Worm (Caenorhabditis elegans) whole organism, late embryonic: ENCODE measurements around the gene Y41D4B.4.

ENCODE experiments used
- C08G9.2 ChIP-seq: sonication (generic microtip); optimal IDR thresholded peaks from 2 replicates; lab custom pipeline; 2016; ENCODE audit warnings: mild to moderate bottlenecking, missing genetic modification characterization, moderate library complexity, missing compliant biosample characterization
- K02D7.2 ChIP-seq: sonication (generic microtip); optimal IDR thresholded peaks from 2 replicates; lab custom pipeline; 2017; ENCODE audit warnings: mild to moderate bottlenecking, missing genetic modification characterization, missing compliant biosample characterization
- K09A11.1 ChIP-seq: sonication (generic microtip); optimal IDR thresholded peaks from 2 replicates; lab custom pipeline; 2017; ENCODE audit warnings: antibody characterized with exemption, mild to moderate bottlenecking, missing genetic modification characterization, missing compliant biosample characterization; ENCODE audit not compliant: insufficient read depth
- T23F11.4 ChIP-seq: fragments of 200-800 bp; sonication (Bioruptor generic); optimal IDR thresholded peaks from 2 replicates; lab custom pipeline; 2018; ENCODE audit warnings: mild to moderate bottlenecking, missing genetic modification characterization, missing compliant biosample characterization
- Y22D7AL.16 ChIP-seq: sonication (generic microtip); optimal IDR thresholded peaks from 2 replicates; lab custom pipeline; 2016; ENCODE audit warnings: missing genetic modification characterization, missing compliant biosample characterization
- ahr-1 ChIP-seq: sonication (generic microtip); optimal IDR thresholded peaks from 2 replicates; lab custom pipeline; 2016; ENCODE audit warnings: missing genetic modification characterization, missing compliant biosample characterization
- ama-1 ChIP-seq: fragments of 150-350 bp; optimal IDR thresholded peaks from 2 replicates; lab custom pipeline; 2014
- ceh-18 ChIP-seq: sonication (generic microtip); optimal IDR thresholded peaks from 2 replicates; lab custom pipeline; 2016; ENCODE audit warnings: missing genetic modification characterization, missing compliant biosample characterization
- ceh-19 ChIP-seq: fragments of 200-800 bp; sonication (Bioruptor generic); optimal IDR thresholded peaks from 2 replicates; lab custom pipeline; 2018; ENCODE audit warnings: mild to moderate bottlenecking, missing genetic modification characterization, missing compliant biosample characterization
- ceh-2 ChIP-seq: sonication (generic microtip); optimal IDR thresholded peaks from 2 replicates; lab custom pipeline; 2016; ENCODE audit warnings: missing genotype, missing genetic modification characterization, missing compliant biosample characterization
- ceh-22 ChIP-seq: sonication (generic microtip); optimal IDR thresholded peaks from 2 replicates; lab custom pipeline; 2017; ENCODE audit warnings: missing biosample characterization, missing genetic modification characterization
- ceh-30 ChIP-seq: fragments of 150-350 bp; optimal IDR thresholded peaks from 2 replicates; lab custom pipeline; 2014; ENCODE audit warnings: missing biosample characterization, missing genetic modification characterization
- ceh-31 ChIP-seq: sonication (generic microtip); optimal IDR thresholded peaks from 2 replicates; lab custom pipeline; 2016; ENCODE audit warnings: missing genetic modification characterization, missing compliant biosample characterization
- ceh-45 ChIP-seq: fragments of 200-800 bp; sonication (Bioruptor generic); IDR thresholded peaks from 2 replicates; pipeline ENCODE4 v1.3.6; 2022; ENCODE audit warnings: missing genetic modification reagents, missing genetic modification characterization, missing compliant biosample characterization
- ceh-9 ChIP-seq: sonication (generic microtip); optimal IDR thresholded peaks from 2 replicates; lab custom pipeline; 2016; ENCODE audit warnings: mild to moderate bottlenecking, missing genetic modification characterization, inconsistent platforms, missing compliant biosample characterization
- che-1 ChIP-seq: sonication (generic microtip); optimal IDR thresholded peaks from 2 replicates; lab custom pipeline; 2016; ENCODE audit warnings: mild to moderate bottlenecking, missing genetic modification characterization, missing compliant biosample characterization
- elt-2 ChIP-seq: sonication (generic microtip); optimal IDR thresholded peaks from 2 replicates; lab custom pipeline; 2016; ENCODE audit warnings: missing genetic modification reagents, missing genetic modification characterization, missing compliant biosample characterization
- elt-4 ChIP-seq: sonication (generic microtip); optimal IDR thresholded peaks from 2 replicates; lab custom pipeline; 2016; ENCODE audit warnings: missing genetic modification characterization, missing compliant biosample characterization
- ets-4 ChIP-seq: sonication (generic microtip); optimal IDR thresholded peaks from 2 replicates; lab custom pipeline; 2016; ENCODE audit warnings: missing genetic modification characterization, missing compliant biosample characterization
- eyg-1 ChIP-seq: sonication (generic microtip); optimal IDR thresholded peaks from 2 replicates; lab custom pipeline; 2016; ENCODE audit warnings: missing genotype, missing genetic modification characterization, missing compliant biosample characterization
- fax-1 ChIP-seq: sonication (generic microtip); optimal IDR thresholded peaks from 2 replicates; lab custom pipeline; 2016; ENCODE audit warnings: missing genotype, missing genetic modification characterization, missing compliant biosample characterization
- fkh-6 ChIP-seq: sonication (generic microtip); optimal IDR thresholded peaks from 2 replicates; lab custom pipeline; 2016; ENCODE audit warnings: missing genetic modification characterization, missing compliant biosample characterization
- gmeb-2 ChIP-seq: sonication (generic microtip); optimal IDR thresholded peaks from 2 replicates; lab custom pipeline; 2016; ENCODE audit warnings: missing genetic modification characterization, inconsistent platforms, missing compliant biosample characterization
- hlh-30 ChIP-seq: sonication (generic microtip); optimal IDR thresholded peaks from 2 replicates; lab custom pipeline; 2017; ENCODE audit warnings: antibody characterized with exemption, missing genetic modification characterization, missing compliant biosample characterization; ENCODE audit not compliant: insufficient read depth
- hlh-6 ChIP-seq: sonication (generic microtip); optimal IDR thresholded peaks from 2 replicates; lab custom pipeline; 2016; ENCODE audit warnings: missing genotype, missing genetic modification characterization, missing compliant biosample characterization
- hlh-8 ChIP-seq: sonication (generic microtip); optimal IDR thresholded peaks from 2 replicates; lab custom pipeline; 2016; ENCODE audit warnings: missing genotype, missing genetic modification characterization, missing compliant biosample characterization
- lim-6 ChIP-seq: sonication (generic microtip); optimal IDR thresholded peaks from 2 replicates; lab custom pipeline; 2016; ENCODE audit warnings: missing genetic modification characterization, missing compliant biosample characterization
- lin-11 ChIP-seq: fragments of 200-800 bp; sonication (Bioruptor generic); optimal IDR thresholded peaks from 2 replicates; lab custom pipeline; 2018; ENCODE audit warnings: mild to moderate bottlenecking, missing genetic modification characterization, missing compliant biosample characterization
- madf-2 ChIP-seq: sonication (generic microtip); optimal IDR thresholded peaks from 2 replicates; lab custom pipeline; 2017; ENCODE audit warnings: missing genetic modification characterization, missing compliant biosample characterization
- mec-3 ChIP-seq: sonication (generic microtip); optimal IDR thresholded peaks from 2 replicates; lab custom pipeline; 2016; ENCODE audit warnings: borderline replicate concordance, missing genetic modification characterization, missing compliant biosample characterization
- nfya-1 ChIP-seq: sonication (generic microtip); optimal IDR thresholded peaks from 2 replicates; lab custom pipeline; 2017; ENCODE audit warnings: missing genetic modification characterization, mild to moderate bottlenecking, missing compliant biosample characterization, antibody characterized with exemption, moderate library complexity
- odd-2 ChIP-seq: sonication (generic microtip); optimal IDR thresholded peaks from 2 replicates; lab custom pipeline; 2017; ENCODE audit warnings: antibody characterized with exemption, mild to moderate bottlenecking, missing genetic modification characterization, missing compliant biosample characterization
- pag-3 ChIP-seq: sonication (generic microtip); optimal IDR thresholded peaks from 2 replicates; lab custom pipeline; 2016; ENCODE audit warnings: missing compliant biosample characterization, missing genetic modification characterization, borderline replicate concordance
- pat-9 ChIP-seq: fragments of 200-800 bp; sonication (Bioruptor generic); optimal IDR thresholded peaks from 2 replicates; lab custom pipeline; 2018; ENCODE audit warnings: mild to moderate bottlenecking, missing genetic modification characterization, moderate library complexity, missing compliant biosample characterization
- pax-1 ChIP-seq: fragments of 150-350 bp; optimal IDR thresholded peaks from 2 replicates; lab custom pipeline; 2014; ENCODE audit warnings: missing biosample characterization, missing genetic modification characterization
- pqm-1 ChIP-seq: sonication (generic microtip); optimal IDR thresholded peaks from 2 replicates; lab custom pipeline; 2016; ENCODE audit warnings: missing genetic modification characterization, missing compliant biosample characterization
- pros-1 ChIP-seq: fragments of 150-350 bp; optimal IDR thresholded peaks from 2 replicates; lab custom pipeline; 2014; ENCODE audit warnings: missing biosample characterization, missing genetic modification reagents, missing genetic modification characterization
- ref-2 ChIP-seq: sonication (generic microtip); optimal IDR thresholded peaks from 2 replicates; lab custom pipeline; 2016; ENCODE audit warnings: missing genetic modification characterization, missing compliant biosample characterization
- rnt-1 ChIP-seq: sonication (generic microtip); optimal IDR thresholded peaks from 2 replicates; lab custom pipeline; 2016; ENCODE audit warnings: missing genetic modification characterization, missing compliant biosample characterization
- sox-2 ChIP-seq: fragments of 200-800 bp; sonication (Bioruptor generic); IDR thresholded peaks from 2 replicates; pipeline ENCODE4 v1.3.6; 2022; ENCODE audit warnings: missing genetic modification reagents, missing genetic modification characterization, missing compliant biosample characterization
- syd-9 ChIP-seq: sonication (generic microtip); optimal IDR thresholded peaks from 2 replicates; lab custom pipeline; 2016; ENCODE audit warnings: mild to moderate bottlenecking, missing genetic modification characterization, moderate library complexity, missing compliant biosample characterization
- tbx-7 ChIP-seq: sonication (generic microtip); optimal IDR thresholded peaks from 2 replicates; lab custom pipeline; 2016; ENCODE audit warnings: missing genotype, missing genetic modification characterization, missing compliant biosample characterization
- ttx-3 ChIP-seq: sonication (generic microtip); optimal IDR thresholded peaks from 2 replicates; lab custom pipeline; 2016; ENCODE audit warnings: missing genetic modification reagents, missing genetic modification characterization, missing compliant biosample characterization
- unc-42 ChIP-seq: sonication (generic microtip); optimal IDR thresholded peaks from 2 replicates; lab custom pipeline; 2016; ENCODE audit warnings: missing genotype, missing genetic modification characterization, missing compliant biosample characterization
- unc-86 ChIP-seq: sonication (generic microtip); optimal IDR thresholded peaks from 2 replicates; lab custom pipeline; 2016; ENCODE audit warnings: missing genetic modification characterization, missing compliant biosample characterization
- ztf-16 ChIP-seq: sonication (generic microtip); optimal IDR thresholded peaks from 2 replicates; lab custom pipeline; 2017; ENCODE audit warnings: missing genetic modification characterization, missing compliant biosample characterization

Gene Y41D4B.4

DNA sequence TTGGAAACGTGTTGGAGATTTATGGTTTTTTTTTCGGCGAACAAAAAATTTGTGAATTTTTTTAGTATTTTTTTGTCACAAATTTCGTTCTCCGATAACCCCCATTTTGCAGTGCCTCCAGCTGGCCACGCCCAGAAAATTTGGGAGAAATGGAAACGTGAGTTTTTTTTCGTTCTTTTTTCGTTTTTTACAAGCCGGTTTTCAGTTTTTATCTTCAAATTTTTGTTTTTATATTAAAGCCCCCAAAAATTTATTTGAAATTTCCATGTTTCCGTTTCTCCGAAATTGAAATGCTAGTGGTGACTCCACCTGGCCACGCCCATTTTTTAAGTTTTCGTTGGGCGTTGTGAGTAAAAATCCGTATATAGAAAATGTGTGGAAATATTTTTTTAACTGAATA is 27.2 kb downstream of the Y41D4B.4 start (continued):
- no peak for TF ChIP-seq ama-1 (lab: Kevin White, UChicago)
- peak; percentile 79 for TF ChIP-seq ahr-1 (tag; lab: Kevin White, UChicago)
- peak; percentile 20 for TF ChIP-seq unc-86 (tag; lab: Kevin White, UChicago)
- TF ChIP-seq ets-4 (tag; lab: Kevin White, UChicago), result peak; percentile 77
- peak; percentile 96 for TF ChIP-seq tbx-7 (tag; lab: Kevin White, UChicago)
- TF ChIP-seq gmeb-2, result peak; percentile 46
- TF ChIP-seq elt-2 (tag; lab: Kevin White, UChicago), result peak; percentile 78
- peak; percentile 29 for TF ChIP-seq che-1 (tag; lab: Kevin White, UChicago)
- peak; percentile 70 for TF ChIP-seq rnt-1 (tag; lab: Kevin White, UChicago)
- TF ChIP-seq elt-4 (tag; lab: Kevin White, UChicago), result no peak
- TF ChIP-seq ceh-22 (tag; lab: Kevin White, UChicago), result no peak
- TF ChIP-seq eyg-1 (tag; lab: Kevin White, UChicago), result no peak
- peak; percentile 87 for TF ChIP-seq lim-6 (tag; lab: Kevin White, UChicago)
- peak; percentile 15 for TF ChIP-seq pqm-1
- peak; percentile 84 for TF ChIP-seq hlh-8 (tag; lab: Kevin White, UChicago)
- TF ChIP-seq T23F11.4, result no peak
- peak; percentile 42 for TF ChIP-seq syd-9 (tag; lab: Kevin White, UChicago)
- TF ChIP-seq K02D7.2 (tag; lab: Kevin White, UChicago), result peak; percentile 49
- TF ChIP-seq ceh-2 (tag; lab: Kevin White, UChicago), result peak; percentile 93
- TF ChIP-seq K09A11.1 (tag; lab: Kevin White, UChicago), result no peak
- TF ChIP-seq Y22D7AL.16 (tag; lab: Kevin White, UChicago), result no peak
- TF ChIP-seq pros-1, result no peak
- no peak for TF ChIP-seq lin-11
- no peak for TF ChIP-seq madf-2 (tag; lab: Kevin White, UChicago)
- no peak for TF ChIP-seq ceh-45
- peak; percentile 85 for TF ChIP-seq fax-1 (tag; lab: Kevin White, UChicago)
- TF ChIP-seq ceh-19 (GFP tag; lab: Kevin White, UChicago), result no peak
- TF ChIP-seq ceh-18 (tag; lab: Kevin White, UChicago), result peak; percentile 2
- no peak for TF ChIP-seq sox-2 (GFP tag; lab: Robert Waterston, UW)
- peak; percentile 98 for TF ChIP-seq ceh-31 (tag; lab: Kevin White, UChicago)
- TF ChIP-seq odd-2, result no peak
- TF ChIP-seq pat-9, result no peak
- TF ChIP-seq fkh-6 (tag; lab: Kevin White, UChicago), result peak; percentile 80
- TF ChIP-seq nfya-1 (tag; lab: Kevin White, UChicago), result no peak
- TF ChIP-seq unc-42 (tag; lab: Kevin White, UChicago), result no peak
- TF ChIP-seq ceh-9 (tag; lab: Kevin White, UChicago), result no peak
- peak; percentile 48 for TF ChIP-seq ttx-3 (tag; lab: Kevin White, UChicago)
- no peak for TF ChIP-seq pax-1 (tag; lab: Kevin White, UChicago)
- peak; percentile 71 for TF ChIP-seq hlh-6 (tag; lab: Kevin White, UChicago)
- peak; percentile 78 for TF ChIP-seq mec-3 (tag; lab: Kevin White, UChicago)
- peak; percentile 94 for TF ChIP-seq ref-2 (tag; lab: Kevin White, UChicago)
- TF ChIP-seq C08G9.2 (tag; lab: Kevin White, UChicago), result peak; percentile 90
- TF ChIP-seq ceh-30, result no peak

DNA sequence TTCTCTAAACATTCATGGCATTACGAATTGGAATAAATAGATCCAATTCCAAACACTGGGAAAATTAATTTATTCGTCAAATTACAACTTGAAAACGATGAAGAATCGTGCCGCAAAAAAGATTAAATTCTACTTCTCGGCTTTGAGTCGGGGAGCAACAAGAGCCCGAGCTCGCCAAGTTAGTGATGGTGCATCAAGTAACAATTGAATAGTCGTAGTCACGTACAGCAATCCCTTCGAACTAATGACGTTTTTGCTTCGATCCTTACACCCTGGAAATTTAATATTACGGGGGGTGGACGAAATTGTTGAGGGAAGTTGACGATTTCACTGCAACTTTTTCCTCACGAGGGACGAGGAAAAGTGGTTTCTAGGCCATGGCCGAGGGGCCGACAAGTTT is 31.7 kb downstream of the Y41D4B.4 start:
- TF ChIP-seq ceh-18 (tag; lab: Kevin White, UChicago) (no peak), pag-3 (tag; lab: Kevin White, UChicago) (no peak), K02D7.2 (tag; lab: Kevin White, UChicago) (no peak), unc-42 (tag; lab: Kevin White, UChicago) (peak; percentile 80), ztf-16 (tag; lab: Kevin White, UChicago) (no peak), hlh-30 (tag; lab: Kevin White, UChicago) (no peak), ceh-9 (tag; lab: Kevin White, UChicago) (no peak), K09A11.1 (tag; lab: Kevin White, UChicago) (no peak)
